Worm (Caenorhabditis elegans): Measurements from ENCODE around the gene lgc-14.
A peak's percentile ranks its signal among the peaks of the same experiment; 100 is the strongest.

The lgc-14 gene

DNA sequence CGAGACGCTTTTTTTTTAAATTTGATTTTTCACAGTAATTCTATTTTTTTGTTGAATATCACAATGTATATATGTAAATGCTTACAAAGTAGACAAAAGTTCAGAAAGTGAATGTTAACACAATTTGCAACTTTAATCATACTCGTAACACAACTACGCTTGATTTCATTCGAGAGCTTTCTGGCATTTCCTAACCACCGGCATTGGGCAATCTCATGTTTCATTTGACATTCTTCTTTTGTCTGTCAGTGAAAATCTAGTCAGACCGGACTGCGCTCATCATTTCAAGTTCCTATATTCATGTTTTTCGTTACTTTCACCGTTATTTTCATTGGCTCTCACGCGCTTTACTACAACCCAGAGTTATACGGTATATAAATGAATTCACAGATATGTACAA, at the start of gene lgc-14:
Gene lgc-14 (plus strand): TSS at position 301 of the 400 bp plus-strand sequence.
- TF ChIP-seq unc-39 (tag; optimal IDR thresholded peaks at IDR 0.05) (no peak), ham-2 (GFP tag; optimal IDR thresholded peaks at IDR 0.05) (no peak), lin-32 (GFP tag; optimal IDR thresholded peaks at IDR 0.05) (no peak), lin-13 (tag; optimal IDR thresholded peaks at IDR 0.05) (no peak), elt-3 (tag; optimal IDR thresholded peaks at IDR 0.05) (no peak)

ce11 chrX:12064908-12065307, 46.4 kb upstream of the lgc-14 start, which contains the start of gene lgc-23:
TSS of gene lgc-23 (plus strand) at chrX:12065208.
- no peak for TF ChIP-seq sptf-1 (tag; optimal IDR thresholded peaks at IDR 0.05)

ce11 chrX:12068250-12068649, 43.1 kb upstream of the lgc-14 start, which contains the start of gene lgc-24:
TSS of gene lgc-24 (plus strand) at chrX:12068550.
- TF ChIP-seq ceh-43 (GFP tag; optimal IDR thresholded peaks at IDR 0.05) (no peak), zip-8 (tag; optimal IDR thresholded peaks at IDR 0.05) (no peak), ztf-11 (tag; optimal IDR thresholded peaks at IDR 0.05) (no peak), elt-3 (tag; optimal IDR thresholded peaks at IDR 0.05) (no peak), hlh-1 (tag; optimal IDR thresholded peaks at IDR 0.05) (no peak), lin-13 (tag; optimal IDR thresholded peaks at IDR 0.05) (no peak)

- TF ChIP-seq sem-2 (GFP tag; optimal IDR thresholded peaks at IDR 0.05) (no peak), zip-8 (tag; optimal IDR thresholded peaks at IDR 0.05) (no peak), tbx-8 (GFP tag; optimal IDR thresholded peaks at IDR 0.05) (no peak), ham-2 (GFP tag; optimal IDR thresholded peaks at IDR 0.05) (no peak), elt-3 (tag; optimal IDR thresholded peaks at IDR 0.05) (no peak), blmp-1 (tag; optimal IDR thresholded peaks at IDR 0.05) (no peak), nhr-12 (tag; optimal IDR thresholded peaks at IDR 0.05) (no peak), mep-1 (tag; optimal IDR thresholded peaks at IDR 0.05) (no peak), ceh-83 (GFP tag; optimal IDR thresholded peaks at IDR 0.05) (no peak), flh-1 (GFP tag; optimal IDR thresholded peaks at IDR 0.05) (no peak), lin-13 (tag; optimal IDR thresholded peaks at IDR 0.05) (no peak), ceh-39 (tag; optimal IDR thresholded peaks at IDR 0.05) (no peak), drap-1 (GFP tag; optimal IDR thresholded peaks at IDR 0.05) (no peak), cnd-1 (tag; optimal IDR thresholded peaks at IDR 0.05) (no peak), ces-1 (GFP tag; optimal IDR thresholded peaks at IDR 0.05) (no peak)
Observed at ce11 chrX:12073764-12074163, 37.5 kb upstream of the lgc-14 start, which contains the start of gene tmem-145. TSS of gene tmem-145 (minus strand) at chrX:12073864.

ce11 chrX:12080581-12081162, 30.6 kb upstream of the lgc-14 start:
- TF ChIP-seq ceh-43 (GFP tag; optimal IDR thresholded peaks at IDR 0.05) (no peak), blmp-1 (tag; optimal IDR thresholded peaks at IDR 0.05) (peak; percentile 68), M03D4.4 (tag; optimal IDR thresholded peaks at IDR 0.05) (no peak), nhr-2 (tag; optimal IDR thresholded peaks at IDR 0.05) (no peak), ceh-39 (tag; optimal IDR thresholded peaks at IDR 0.05) (no peak), elt-1 (tag; optimal IDR thresholded peaks at IDR 0.05; ENCODE audit: borderline replicate concordance, insufficient read depth) (no peak)

- no peak for TF ChIP-seq unc-39 (tag; optimal IDR thresholded peaks at IDR 0.05)
- peak; percentile 84 for TF ChIP-seq ces-1 (GFP tag; optimal IDR thresholded peaks at IDR 0.05)
Observed at ce11 chrX:12081250-12081649, 30.1 kb upstream of the lgc-14 start.

DNA sequence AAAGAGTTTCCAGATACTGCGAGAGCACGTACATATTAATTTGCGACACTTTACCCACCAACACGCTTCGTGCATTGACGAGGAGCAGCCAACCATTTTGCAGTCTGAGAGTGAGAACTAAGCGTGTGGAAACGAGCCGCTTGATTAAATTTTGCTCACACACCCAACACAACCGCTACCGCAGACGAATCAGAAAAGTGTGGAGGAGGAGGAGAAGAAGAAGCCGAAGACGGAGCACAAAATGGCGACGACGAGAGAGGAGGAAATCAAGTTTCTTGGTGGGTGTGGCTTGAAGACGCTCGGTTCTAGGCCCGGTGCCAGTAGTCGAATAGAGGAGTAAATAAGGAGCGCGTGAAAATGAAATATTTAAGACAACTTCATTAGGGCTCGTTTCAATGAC, 28.5 kb upstream of the lgc-14 start:
- TF ChIP-seq sptf-1 (tag; optimal IDR thresholded peaks at IDR 0.05): no peak
- no peak for TF ChIP-seq drap-1 (GFP tag; optimal IDR thresholded peaks at IDR 0.05)
- no peak for TF ChIP-seq unc-39 (tag; optimal IDR thresholded peaks at IDR 0.05)
- no peak for TF ChIP-seq cnd-1 (tag; optimal IDR thresholded peaks at IDR 0.05)
- no peak for TF ChIP-seq nhr-28 (tag; optimal IDR thresholded peaks at IDR 0.05)
- TF ChIP-seq ces-1 (GFP tag; optimal IDR thresholded peaks at IDR 0.05): peak; percentile 94

- TF ChIP-seq nhr-28 (tag; optimal IDR thresholded peaks at IDR 0.05) (no peak), drap-1 (GFP tag; optimal IDR thresholded peaks at IDR 0.05) (no peak), sem-2 (GFP tag; optimal IDR thresholded peaks at IDR 0.05) (no peak), unc-39 (tag; optimal IDR thresholded peaks at IDR 0.05) (no peak), flh-1 (GFP tag; optimal IDR thresholded peaks at IDR 0.05) (no peak), mep-1 (tag; optimal IDR thresholded peaks at IDR 0.05) (no peak), elt-3 (tag; optimal IDR thresholded peaks at IDR 0.05) (no peak), mls-2 (tag; optimal IDR thresholded peaks at IDR 0.05) (peak; percentile 39), cnd-1 (tag; optimal IDR thresholded peaks at IDR 0.05) (peak; percentile 13), nhr-237 (tag; optimal IDR thresholded peaks at IDR 0.05) (no peak), zip-8 (tag; optimal IDR thresholded peaks at IDR 0.05) (no peak), ces-1 (GFP tag; optimal IDR thresholded peaks at IDR 0.05) (no peak)
Observed at ce11 chrX:12086297-12086696, 25.0 kb upstream of the lgc-14 start.

All from whole organism, mixed stage, embryonic.